Fruit fly (Drosophila melanogaster) whole organism, adult: ENCODE data around the gene DNAlig4.
A peak's percentile ranks its signal among the peaks of the same experiment; 100 is the strongest.

ENCODE experiments used
- CG11617 ChIP-seq: fragments of 200-800 bp; sonication (Bioruptor generic); optimal IDR thresholded peaks from 2 replicates; lab custom pipeline; 2017; ENCODE audit warnings: mild to moderate bottlenecking, missing biosample characterization, missing genetic modification reagents, missing genetic modification characterization
- CG12768 ChIP-seq: fragments of 200-800 bp; sonication (Bioruptor generic); optimal IDR thresholded peaks from 2 replicates; lab custom pipeline; 2017; ENCODE audit warnings: missing biosample characterization, missing genetic modification characterization, mild to moderate bottlenecking, moderate library complexity, missing genetic modification reagents
- CG1620 ChIP-seq: fragments of 200-800 bp; sonication (Bioruptor generic); optimal IDR thresholded peaks from 2 replicates; lab custom pipeline; 2016; ENCODE audit warnings: missing biosample characterization, missing genetic modification characterization
- CG33017 ChIP-seq: fragments of 200-800 bp; sonication (Bioruptor generic); optimal IDR thresholded peaks from 2 replicates; lab custom pipeline; 2018; ENCODE audit warnings: missing biosample characterization, mild to moderate bottlenecking, missing genetic modification characterization, moderate library complexity
- Crg-1 ChIP-seq: fragments of 200-800 bp; sonication (Bioruptor generic); optimal IDR thresholded peaks from 2 replicates; lab custom pipeline; 2016; ENCODE audit warnings: missing biosample characterization, missing genetic modification characterization
- cnc ChIP-seq, 2 experiments: fragments of >200 bp; optimal IDR thresholded peaks; 2 replicates each; lab custom pipeline; 2017
- kay ChIP-seq: fragments of 200-800 bp; sonication (Bioruptor generic); peaks from one replicate; lab custom pipeline; 2016; ENCODE audit warnings: missing biosample characterization, missing genetic modification characterization, borderline replicate concordance
- ovo ChIP-seq: fragments of 200-800 bp; sonication (Bioruptor generic); optimal IDR thresholded peaks from 2 replicates; lab custom pipeline; 2016; ENCODE audit warnings: missing biosample characterization, missing genetic modification characterization
- tj ChIP-seq: fragments of 200-800 bp; sonication (Bioruptor generic); optimal IDR thresholded peaks from 3 replicates; lab custom pipeline; 2017; ENCODE audit warnings: missing biosample characterization, mild to moderate bottlenecking, missing genetic modification characterization, moderate library complexity

dm6 chrX:13676458-13676944 is 8.9 kb upstream of the DNAlig4 start, which contains the start of gene CG11162:
- no peak for TF ChIP-seq cnc (optimal IDR thresholded peaks at IDR 0.05; lab: Kevin White, UChicago)
- no peak for TF ChIP-seq ovo (GFP tag; lab: Kevin White, UChicago)
- no peak for TF ChIP-seq tj (GFP tag; lab: Kevin White, UChicago)
- TF ChIP-seq CG11617 (GFP tag; lab: Kevin White, UChicago), result peak; percentile 8
- TF ChIP-seq CG12768 (GFP tag; lab: Kevin White, UChicago), result no peak
- TF ChIP-seq CG33017 (tag; lab: Kevin White, UChicago), result no peak
- no peak for TF ChIP-seq CG1620 (GFP tag; lab: Kevin White, UChicago)
- TF ChIP-seq kay, result no peak
- TF ChIP-seq Crg-1, result no peak
